Worm (Caenorhabditis elegans) whole organism, late embryonic: ENCODE measurements around the gene tni-1.

Experiments used
- C08G9.2 ChIP-seq: sonication (generic microtip); optimal IDR thresholded peaks from 2 replicates; lab custom pipeline; 2016; ENCODE audit warnings: mild to moderate bottlenecking, missing genetic modification characterization, moderate library complexity, missing compliant biosample characterization
- F13H6.1 ChIP-seq: sonication (generic microtip); optimal IDR thresholded peaks from 2 replicates; lab custom pipeline; 2016; ENCODE audit warnings: missing genetic modification characterization, missing compliant biosample characterization
- Y22D7AL.16 ChIP-seq: sonication (generic microtip); optimal IDR thresholded peaks from 2 replicates; lab custom pipeline; 2016; ENCODE audit warnings: missing genetic modification characterization, missing compliant biosample characterization
- ceh-14 ChIP-seq: sonication (generic microtip); optimal IDR thresholded peaks from 2 replicates; lab custom pipeline; 2016; ENCODE audit warnings: missing genotype, missing genetic modification characterization, missing compliant biosample characterization
- ceh-18 ChIP-seq: sonication (generic microtip); optimal IDR thresholded peaks from 2 replicates; lab custom pipeline; 2016; ENCODE audit warnings: missing genetic modification characterization, missing compliant biosample characterization
- ceh-2 ChIP-seq: sonication (generic microtip); optimal IDR thresholded peaks from 2 replicates; lab custom pipeline; 2016; ENCODE audit warnings: missing genotype, missing genetic modification characterization, missing compliant biosample characterization
- ceh-22 ChIP-seq: sonication (generic microtip); optimal IDR thresholded peaks from 2 replicates; lab custom pipeline; 2017; ENCODE audit warnings: missing biosample characterization, missing genetic modification characterization
- ceh-31 ChIP-seq: sonication (generic microtip); optimal IDR thresholded peaks from 2 replicates; lab custom pipeline; 2016; ENCODE audit warnings: missing genetic modification characterization, missing compliant biosample characterization
- ceh-34 ChIP-seq: sonication (generic microtip); optimal IDR thresholded peaks from 2 replicates; lab custom pipeline; 2016; ENCODE audit warnings: mild to moderate bottlenecking, missing genetic modification characterization, missing compliant biosample characterization
- ceh-45 ChIP-seq: fragments of 200-800 bp; sonication (Bioruptor generic); IDR thresholded peaks from 2 replicates; pipeline ENCODE4 v1.3.6; 2022; ENCODE audit warnings: missing genetic modification reagents, missing genetic modification characterization, missing compliant biosample characterization
- ceh-9 ChIP-seq: sonication (generic microtip); optimal IDR thresholded peaks from 2 replicates; lab custom pipeline; 2016; ENCODE audit warnings: mild to moderate bottlenecking, missing genetic modification characterization, inconsistent platforms, missing compliant biosample characterization
- dmd-4 ChIP-seq: sonication (generic microtip); optimal IDR thresholded peaks from 2 replicates; lab custom pipeline; 2016; ENCODE audit warnings: borderline replicate concordance, missing genetic modification characterization, missing compliant biosample characterization
- dve-1 ChIP-seq: sonication (generic microtip); optimal IDR thresholded peaks from 2 replicates; lab custom pipeline; 2017; ENCODE audit warnings: antibody characterized with exemption, mild to moderate bottlenecking, missing genetic modification characterization, missing compliant biosample characterization
- elt-2 ChIP-seq: sonication (generic microtip); optimal IDR thresholded peaks from 2 replicates; lab custom pipeline; 2016; ENCODE audit warnings: missing genetic modification reagents, missing genetic modification characterization, missing compliant biosample characterization
- eyg-1 ChIP-seq: sonication (generic microtip); optimal IDR thresholded peaks from 2 replicates; lab custom pipeline; 2016; ENCODE audit warnings: missing genotype, missing genetic modification characterization, missing compliant biosample characterization
- fax-1 ChIP-seq: sonication (generic microtip); optimal IDR thresholded peaks from 2 replicates; lab custom pipeline; 2016; ENCODE audit warnings: missing genotype, missing genetic modification characterization, missing compliant biosample characterization
- gmeb-2 ChIP-seq: sonication (generic microtip); optimal IDR thresholded peaks from 2 replicates; lab custom pipeline; 2016; ENCODE audit warnings: missing genetic modification characterization, inconsistent platforms, missing compliant biosample characterization
- hlh-13 ChIP-seq: fragments of 200-800 bp; sonication (Bioruptor generic); optimal IDR thresholded peaks from 2 replicates; lab custom pipeline; 2018; ENCODE audit warnings: mild to moderate bottlenecking, missing genetic modification characterization, missing compliant biosample characterization
- hlh-15 ChIP-seq: sonication (generic microtip); optimal IDR thresholded peaks from 2 replicates; lab custom pipeline; 2016; ENCODE audit warnings: missing genetic modification characterization, missing compliant biosample characterization
- hlh-6 ChIP-seq: sonication (generic microtip); optimal IDR thresholded peaks from 2 replicates; lab custom pipeline; 2016; ENCODE audit warnings: missing genotype, missing genetic modification characterization, missing compliant biosample characterization
- hlh-8 ChIP-seq: sonication (generic microtip); optimal IDR thresholded peaks from 2 replicates; lab custom pipeline; 2016; ENCODE audit warnings: missing genotype, missing genetic modification characterization, missing compliant biosample characterization
- lin-11 ChIP-seq: fragments of 200-800 bp; sonication (Bioruptor generic); optimal IDR thresholded peaks from 2 replicates; lab custom pipeline; 2018; ENCODE audit warnings: mild to moderate bottlenecking, missing genetic modification characterization, missing compliant biosample characterization
- mec-3 ChIP-seq: sonication (generic microtip); optimal IDR thresholded peaks from 2 replicates; lab custom pipeline; 2016; ENCODE audit warnings: borderline replicate concordance, missing genetic modification characterization, missing compliant biosample characterization
- nhr-232 ChIP-seq: sonication (generic microtip); optimal IDR thresholded peaks from 2 replicates; lab custom pipeline; 2016; ENCODE audit warnings: missing genetic modification characterization, missing compliant biosample characterization
- pag-3 ChIP-seq: sonication (generic microtip); optimal IDR thresholded peaks from 2 replicates; lab custom pipeline; 2016; ENCODE audit warnings: missing compliant biosample characterization, missing genetic modification characterization, borderline replicate concordance
- pat-9 ChIP-seq: fragments of 200-800 bp; sonication (Bioruptor generic); optimal IDR thresholded peaks from 2 replicates; lab custom pipeline; 2018; ENCODE audit warnings: mild to moderate bottlenecking, missing genetic modification characterization, moderate library complexity, missing compliant biosample characterization
- pax-1 ChIP-seq: fragments of 150-350 bp; optimal IDR thresholded peaks from 2 replicates; lab custom pipeline; 2014; ENCODE audit warnings: missing biosample characterization, missing genetic modification characterization
- pha-2 ChIP-seq: sonication (generic microtip); optimal IDR thresholded peaks from 2 replicates; lab custom pipeline; 2017; ENCODE audit warnings: mild to moderate bottlenecking, missing genetic modification characterization, missing compliant biosample characterization
- pqm-1 ChIP-seq: sonication (generic microtip); optimal IDR thresholded peaks from 2 replicates; lab custom pipeline; 2016; ENCODE audit warnings: missing genetic modification characterization, missing compliant biosample characterization
- ref-2 ChIP-seq: sonication (generic microtip); optimal IDR thresholded peaks from 2 replicates; lab custom pipeline; 2016; ENCODE audit warnings: missing genetic modification characterization, missing compliant biosample characterization
- rnt-1 ChIP-seq: sonication (generic microtip); optimal IDR thresholded peaks from 2 replicates; lab custom pipeline; 2016; ENCODE audit warnings: missing genetic modification characterization, missing compliant biosample characterization
- sdc-2 ChIP-seq: sonication (generic microtip); optimal IDR thresholded peaks from 2 replicates; lab custom pipeline; 2016; ENCODE audit warnings: missing genotype, missing genetic modification characterization, missing compliant biosample characterization
- sox-2 ChIP-seq: fragments of 200-800 bp; sonication (Bioruptor generic); IDR thresholded peaks from 2 replicates; pipeline ENCODE4 v1.3.6; 2022; ENCODE audit warnings: missing genetic modification reagents, missing genetic modification characterization, missing compliant biosample characterization
- syd-9 ChIP-seq: sonication (generic microtip); optimal IDR thresholded peaks from 2 replicates; lab custom pipeline; 2016; ENCODE audit warnings: mild to moderate bottlenecking, missing genetic modification characterization, moderate library complexity, missing compliant biosample characterization
- tbx-2 ChIP-seq: sonication (generic microtip); optimal IDR thresholded peaks from 2 replicates; lab custom pipeline; 2016; ENCODE audit warnings: missing genetic modification characterization, missing compliant biosample characterization
- tbx-7 ChIP-seq: sonication (generic microtip); optimal IDR thresholded peaks from 2 replicates; lab custom pipeline; 2016; ENCODE audit warnings: missing genotype, missing genetic modification characterization, missing compliant biosample characterization
- unc-3 ChIP-seq, 2 experiments: fragments of 200-800 bp in 1 of 2; sonication (Bioruptor generic) in 1 of 2; sonication (generic microtip) in 1 of 2; conservative IDR thresholded peaks in 1 of 2; optimal IDR thresholded peaks in 1 of 2; 2 replicates each; pipeline versions ENCODE4 v1.3.6 to Lab custom; 2016 to 2022; ENCODE audit warnings: missing compliant biosample characterization in 2 of 2, missing genetic modification characterization in 2 of 2, missing genetic modification reagents in 1 of 2
- unc-42 ChIP-seq: sonication (generic microtip); optimal IDR thresholded peaks from 2 replicates; lab custom pipeline; 2016; ENCODE audit warnings: missing genotype, missing genetic modification characterization, missing compliant biosample characterization
- unc-55 ChIP-seq: sonication (generic microtip); optimal IDR thresholded peaks from 2 replicates; lab custom pipeline; 2017; ENCODE audit warnings: missing biosample characterization, missing genetic modification reagents, missing genetic modification characterization
- zip-5 ChIP-seq: sonication (generic microtip); optimal IDR thresholded peaks from 2 replicates; lab custom pipeline; 2016; ENCODE audit warnings: missing genetic modification characterization, missing compliant biosample characterization
- ztf-16 ChIP-seq: sonication (generic microtip); optimal IDR thresholded peaks from 2 replicates; lab custom pipeline; 2017; ENCODE audit warnings: missing genetic modification characterization, missing compliant biosample characterization

tni-1 gene

DNA sequence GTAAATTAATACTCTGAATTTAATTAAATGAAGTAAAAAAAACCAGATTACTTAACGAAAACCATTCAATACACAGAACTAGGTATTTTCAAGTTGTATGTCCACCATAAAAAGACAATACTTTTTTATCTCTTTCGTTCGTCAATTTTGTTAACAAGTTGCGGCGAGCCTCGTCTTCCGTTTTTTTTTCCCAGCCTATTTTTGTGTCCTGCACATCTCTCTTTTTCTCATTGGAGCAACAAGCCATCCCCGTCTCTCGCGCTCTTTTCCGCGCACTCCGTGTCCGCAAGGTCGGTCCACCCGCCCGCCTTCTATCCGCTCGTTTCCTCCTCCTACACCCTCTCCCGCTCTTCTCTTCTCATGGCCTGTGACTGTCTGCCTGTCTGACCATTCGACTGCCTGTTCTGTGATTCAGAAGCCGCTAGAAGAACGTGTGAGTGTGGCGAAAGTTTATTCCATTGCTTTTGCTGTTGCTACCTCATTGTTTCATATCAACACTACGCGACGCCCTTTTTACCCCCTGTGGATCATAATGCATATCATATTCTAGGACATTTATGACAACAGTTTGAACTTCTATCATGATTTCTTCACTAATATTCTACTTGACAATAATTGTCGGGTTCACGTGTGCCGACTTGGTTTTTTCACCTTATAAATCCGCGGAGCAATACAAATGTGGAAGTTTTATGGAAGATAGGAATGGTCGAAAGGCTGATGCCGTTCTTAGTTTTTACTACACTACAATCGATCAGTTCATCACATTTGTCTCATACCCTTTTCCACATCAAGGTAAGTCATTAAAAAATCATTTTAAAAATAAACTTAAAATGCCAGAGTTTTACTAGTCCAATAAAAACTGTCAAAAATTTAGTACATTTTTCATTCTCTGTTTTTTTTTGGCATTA, 7.5 kb upstream of the tni-1 start, which contains the start of the genes F08B12.11 and prmn-1 (continued):
- no peak for TF ChIP-seq unc-55 (GFP tag; lab: Kevin White, UChicago)
- TF ChIP-seq syd-9 (tag; lab: Kevin White, UChicago) = peak; percentile 10
- no peak for TF ChIP-seq lin-11 (tag; lab: Kevin White, UChicago)
- peak; percentile 62 for TF ChIP-seq ref-2 (tag; lab: Kevin White, UChicago)

DNA sequence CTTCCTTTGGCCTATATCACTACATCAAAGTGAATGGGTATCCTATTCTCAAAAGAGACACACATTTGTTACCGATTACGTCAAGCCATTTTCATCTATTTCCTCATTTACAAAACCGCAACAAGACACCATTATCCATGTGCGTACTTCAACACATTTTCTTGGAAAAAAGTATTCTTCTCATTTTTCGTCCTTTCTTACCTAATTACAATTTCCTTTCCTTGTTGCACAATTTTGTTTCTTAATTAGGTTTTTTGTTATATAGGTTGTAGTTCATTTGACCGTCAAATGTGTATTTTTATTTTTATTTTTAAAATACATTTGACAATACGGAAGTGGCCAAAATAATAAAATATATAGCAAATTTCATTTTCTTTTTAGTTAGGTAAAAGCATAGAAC, 6.1 kb upstream of the tni-1 start:
- TF ChIP-seq ceh-34 (tag; lab: Kevin White, UChicago) = no peak
- TF ChIP-seq nhr-232 (tag; lab: Kevin White, UChicago) = no peak
- TF ChIP-seq hlh-13 (GFP tag; lab: Kevin White, UChicago) = no peak
- no peak for TF ChIP-seq unc-42
- no peak for TF ChIP-seq sdc-2 (tag; lab: Kevin White, UChicago)
- no peak for TF ChIP-seq unc-3 (GFP tag; conservative IDR thresholded peaks at IDR 0.05; lab: Robert Waterston, UW)
- no peak for TF ChIP-seq unc-3 (tag; optimal IDR thresholded peaks at IDR 0.05; lab: Kevin White, UChicago)
- no peak for TF ChIP-seq hlh-6 (tag; lab: Kevin White, UChicago)
- no peak for TF ChIP-seq zip-5 (tag; lab: Kevin White, UChicago)
- TF ChIP-seq gmeb-2 (tag; lab: Kevin White, UChicago) = no peak
- TF ChIP-seq dmd-4 (tag; lab: Kevin White, UChicago) = no peak
- no peak for TF ChIP-seq pax-1 (tag; lab: Kevin White, UChicago)
- no peak for TF ChIP-seq ceh-22 (tag; lab: Kevin White, UChicago)
- no peak for TF ChIP-seq pqm-1 (tag; lab: Kevin White, UChicago)
- no peak for TF ChIP-seq ceh-14 (tag; lab: Kevin White, UChicago)
- no peak for TF ChIP-seq pha-2
- no peak for TF ChIP-seq hlh-15
- TF ChIP-seq ceh-31 (tag; lab: Kevin White, UChicago) = no peak

DNA sequence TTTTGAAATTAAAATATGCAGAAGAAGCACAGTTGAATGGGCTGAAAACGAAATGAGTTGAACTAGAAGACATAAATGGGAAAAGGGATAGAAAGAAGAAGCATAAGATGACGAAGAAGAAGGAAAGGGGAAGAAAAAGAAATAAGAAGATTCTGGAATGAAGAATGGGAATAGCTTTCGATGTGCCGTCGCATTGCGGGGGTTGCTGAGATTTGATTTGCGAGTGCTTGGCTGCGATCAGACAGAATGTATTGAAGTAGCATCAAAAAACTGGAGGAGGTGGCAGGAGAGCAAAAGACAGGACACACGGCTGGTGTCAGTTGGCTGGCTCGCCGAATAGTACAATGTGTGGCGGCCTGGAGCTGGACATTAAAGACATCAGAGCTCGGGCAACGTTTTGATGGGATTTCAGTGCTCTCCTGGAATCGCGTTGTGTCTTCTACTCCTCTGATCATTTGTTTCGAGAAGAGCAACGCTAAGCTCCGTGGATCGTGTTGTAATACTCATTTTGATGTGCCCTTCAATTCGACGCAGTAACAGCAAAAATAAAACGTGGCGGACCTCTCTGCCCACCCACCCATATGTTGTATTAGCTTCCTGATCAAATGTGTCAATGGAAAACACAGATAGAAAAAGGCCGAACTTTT, 2.0 kb upstream of the tni-1 start:
- TF ChIP-seq hlh-6 (tag; lab: Kevin White, UChicago) = no peak
- peak; percentile 58 for TF ChIP-seq unc-55 (GFP tag; lab: Kevin White, UChicago)
- no peak for TF ChIP-seq fax-1 (tag; lab: Kevin White, UChicago)
- TF ChIP-seq pat-9 (tag; lab: Kevin White, UChicago) = peak; percentile 79
- no peak for TF ChIP-seq dve-1
- peak; percentile 82 for TF ChIP-seq rnt-1 (tag; lab: Kevin White, UChicago)
- TF ChIP-seq elt-2 (tag; lab: Kevin White, UChicago) = no peak
- TF ChIP-seq sox-2 (GFP tag; lab: Robert Waterston, UW) = no peak
- peak; percentile 38 for TF ChIP-seq ref-2 (tag; lab: Kevin White, UChicago)
- peak; percentile 4 for TF ChIP-seq ceh-34 (tag; lab: Kevin White, UChicago)
- no peak for TF ChIP-seq Y22D7AL.16 (tag; lab: Kevin White, UChicago)
- TF ChIP-seq ceh-2 (tag; lab: Kevin White, UChicago) = no peak
- TF ChIP-seq eyg-1 (tag; lab: Kevin White, UChicago) = no peak
- TF ChIP-seq hlh-8 (tag; lab: Kevin White, UChicago) = no peak
- no peak for TF ChIP-seq ztf-16 (tag; lab: Kevin White, UChicago)
- no peak for TF ChIP-seq pag-3 (tag; lab: Kevin White, UChicago)
- TF ChIP-seq ceh-31 (tag; lab: Kevin White, UChicago) = peak; percentile 48
- peak; percentile 25 for TF ChIP-seq C08G9.2 (tag; lab: Kevin White, UChicago)
- peak; percentile 79 for TF ChIP-seq unc-42
- peak; percentile 89 for TF ChIP-seq ceh-18 (tag; lab: Kevin White, UChicago)
- TF ChIP-seq tbx-7 (tag; lab: Kevin White, UChicago) = no peak
- no peak for TF ChIP-seq ceh-9
- TF ChIP-seq sdc-2 (tag; lab: Kevin White, UChicago) = no peak
- no peak for TF ChIP-seq ceh-45
- peak; percentile 2 for TF ChIP-seq ceh-14 (tag; lab: Kevin White, UChicago)
- TF ChIP-seq mec-3 (tag; lab: Kevin White, UChicago) = no peak
- TF ChIP-seq F13H6.1 = peak; percentile 64
- TF ChIP-seq dmd-4 (tag; lab: Kevin White, UChicago) = no peak
- TF ChIP-seq syd-9 (tag; lab: Kevin White, UChicago) = peak; percentile 61
- TF ChIP-seq tbx-2 = peak; percentile 57
